Fruit fly (Drosophila melanogaster) whole organism, prepupa: ENCODE data around the gene Rlb1.
A peak's percentile ranks its signal among the peaks of the same experiment; 100 is the strongest.

Source experiments
- Blimp-1 ChIP-seq: fragments of 200-800 bp; sonication (Bioruptor generic); optimal IDR thresholded peaks from 3 replicates; lab custom pipeline; 2017; ENCODE audit warnings: missing biosample characterization, missing genetic modification characterization, mild to moderate bottlenecking, moderate library complexity, missing genetic modification reagents
- CG10669 ChIP-seq: fragments of 200-800 bp; sonication (Bioruptor generic); optimal IDR thresholded peaks from 3 replicates; lab custom pipeline; 2018; ENCODE audit warnings: missing biosample characterization, mild to moderate bottlenecking, missing genetic modification characterization, moderate library complexity
- CG11762 ChIP-seq: fragments of 200-800 bp; sonication (Bioruptor generic); optimal IDR thresholded peaks from 3 replicates; lab custom pipeline; 2016; ENCODE audit warnings: missing biosample characterization, missing genetic modification characterization; ENCODE audit not compliant: insufficient read depth
- CG15336 ChIP-seq: fragments of 200-800 bp; sonication (Bioruptor generic); IDR thresholded peaks from 2 replicates; pipeline ENCODE4 v1.3.6; 2022; ENCODE audit warnings: missing biosample characterization, missing genetic modification characterization
- CG1621 ChIP-seq: fragments of 200-800 bp; sonication (Bioruptor generic); optimal IDR thresholded peaks from 3 replicates; lab custom pipeline; 2018; ENCODE audit warnings: missing biosample characterization, mild to moderate bottlenecking, missing genetic modification characterization
- CG3032 ChIP-seq: fragments of 200-800 bp; optimal IDR thresholded peaks from 2 replicates; lab custom pipeline; 2019; ENCODE audit warnings: missing biosample characterization, mild to moderate bottlenecking, missing genetic modification characterization, moderate library complexity
- CG31627 ChIP-seq: fragments of 200-800 bp; sonication (Bioruptor generic); optimal IDR thresholded peaks from 3 replicates; lab custom pipeline; 2016; ENCODE audit warnings: missing biosample characterization, missing genetic modification characterization
- CG3919 ChIP-seq: fragments of 200-800 bp; sonication (Bioruptor generic); optimal IDR thresholded peaks from 3 replicates; lab custom pipeline; 2016; ENCODE audit warnings: missing biosample characterization, missing genetic modification characterization
- CG6163 ChIP-seq: fragments of 200-800 bp; sonication (Bioruptor generic); IDR thresholded peaks from 3 replicates; pipeline ENCODE4 v1.3.6; 2022; ENCODE audit warnings: missing biosample characterization, missing genetic modification characterization
- CG6792 ChIP-seq: fragments of 200-800 bp; sonication (Bioruptor generic); optimal IDR thresholded peaks from 3 replicates; lab custom pipeline; 2016; ENCODE audit warnings: missing biosample characterization, missing genetic modification characterization
- CG8119 ChIP-seq: fragments of 200-800 bp; sonication (Bioruptor generic); IDR thresholded peaks from 3 replicates; pipeline ENCODE4 v1.3.6; 2022; ENCODE audit warnings: missing biosample characterization, missing genetic modification characterization
- CG8632 ChIP-seq: fragments of 200-800 bp; sonication (Bioruptor generic); optimal IDR thresholded peaks from 3 replicates; lab custom pipeline; 2016; ENCODE audit warnings: missing biosample characterization, missing genetic modification characterization
- Eip78C ChIP-seq: fragments of 200-800 bp; sonication (Bioruptor generic); peaks from one replicate; lab custom pipeline; 2016; ENCODE audit warnings: missing biosample characterization, missing genetic modification characterization
- Eip93F ChIP-seq: fragments of 200-800 bp; sonication (Bioruptor generic); optimal IDR thresholded peaks from 2 replicates; lab custom pipeline; 2016; ENCODE audit warnings: missing biosample characterization, mild to moderate bottlenecking, missing genetic modification characterization
- Gug ChIP-seq: fragments of 200-800 bp; sonication (Bioruptor generic); IDR thresholded peaks from 2 replicates; pipeline ENCODE4 v1.3.6; 2022; ENCODE audit warnings: missing biosample characterization, missing genetic modification characterization
- Hr38 ChIP-seq: sonication (Bioruptor generic); optimal IDR thresholded peaks from 2 replicates; lab custom pipeline; 2016; ENCODE audit warnings: missing biosample characterization, missing genetic modification characterization
- Hr39 ChIP-seq: fragments of 200-800 bp; sonication (Bioruptor generic); optimal IDR thresholded peaks from 2 replicates; lab custom pipeline; 2016; ENCODE audit warnings: missing biosample characterization, missing genetic modification characterization
- Hr4 ChIP-seq: fragments of 200-800 bp; sonication (Bioruptor generic); optimal IDR thresholded peaks from 3 replicates; lab custom pipeline; 2016; ENCODE audit warnings: missing biosample characterization, missing genetic modification characterization
- Lpt ChIP-seq: fragments of 200-800 bp; sonication (Bioruptor generic); optimal IDR thresholded peaks from 3 replicates; lab custom pipeline; 2016; ENCODE audit warnings: missing biosample characterization, missing genetic modification characterization
- Smox ChIP-seq: fragments of 200-800 bp; sonication (Bioruptor generic); optimal IDR thresholded peaks from 3 replicates; lab custom pipeline; 2016; ENCODE audit warnings: missing biosample characterization, missing genetic modification characterization
- Sox14 ChIP-seq: fragments of 200-800 bp; sonication (Bioruptor generic); optimal IDR thresholded peaks from 3 replicates; lab custom pipeline; 2016; ENCODE audit warnings: missing biosample characterization, missing genetic modification characterization
- achi ChIP-seq: fragments of 200-800 bp; sonication (Bioruptor generic); optimal IDR thresholded peaks from 3 replicates; lab custom pipeline; 2016; ENCODE audit warnings: missing biosample characterization, missing genetic modification characterization
- cyc ChIP-seq: fragments of 200-800 bp; sonication (Bioruptor generic); optimal IDR thresholded peaks from 3 replicates; lab custom pipeline; 2016; ENCODE audit warnings: missing biosample characterization, missing genetic modification characterization
- dsx ChIP-seq: fragments of 200-800 bp; optimal IDR thresholded peaks from 3 replicates; lab custom pipeline; 2019; ENCODE audit warnings: missing biosample characterization, mild to moderate bottlenecking, missing genetic modification characterization, moderate library complexity; ENCODE audit not compliant: poor library complexity, severe bottlenecking
- eg ChIP-seq: fragments of 200-800 bp; sonication (Bioruptor generic); IDR thresholded peaks from 3 replicates; pipeline ENCODE4 v1.3.6; 2022; ENCODE audit warnings: missing biosample characterization, missing genetic modification characterization
- esn ChIP-seq: fragments of 200-800 bp; sonication (Bioruptor generic); optimal IDR thresholded peaks from 2 replicates; lab custom pipeline; 2016; ENCODE audit warnings: missing biosample characterization, mild to moderate bottlenecking, missing genetic modification characterization, moderate library complexity
- fd59A ChIP-seq: fragments of 200-800 bp; sonication (Bioruptor generic); optimal IDR thresholded peaks from 2 replicates; lab custom pipeline; 2017; ENCODE audit warnings: missing biosample characterization, mild to moderate bottlenecking, missing genetic modification characterization, missing genetic modification reagents
- fd85E ChIP-seq: fragments of 200-800 bp; sonication (Bioruptor generic); optimal IDR thresholded peaks from 3 replicates; lab custom pipeline; 2016; ENCODE audit warnings: missing biosample characterization, missing genetic modification characterization
- fkh ChIP-seq: fragments of 200-800 bp; sonication (Bioruptor generic); optimal IDR thresholded peaks from 3 replicates; lab custom pipeline; 2017; ENCODE audit warnings: missing biosample characterization, mild to moderate bottlenecking, missing genetic modification characterization, moderate library complexity
- lz ChIP-seq: fragments of 200-800 bp; sonication (Bioruptor generic); optimal IDR thresholded peaks from 3 replicates; lab custom pipeline; 2016; ENCODE audit warnings: missing biosample characterization, missing genetic modification characterization
- spab ChIP-seq: fragments of 200-800 bp; sonication (Bioruptor generic); optimal IDR thresholded peaks from 2 replicates; lab custom pipeline; 2017; ENCODE audit warnings: missing biosample characterization, mild to moderate bottlenecking, missing genetic modification characterization, missing genetic modification reagents
- ss ChIP-seq, 2 experiments: fragments of 200-800 bp; sonication (Bioruptor generic); optimal IDR thresholded peaks; 2 replicates in 1 of 2; 3 replicates in 1 of 2; lab custom pipeline; 2017 to 2018; ENCODE audit warnings: mild to moderate bottlenecking in 2 of 2, missing biosample characterization in 2 of 2, missing genetic modification characterization in 2 of 2, moderate library complexity in 1 of 2
- svp ChIP-seq: fragments of 200-800 bp; sonication (Bioruptor generic); peaks from one replicate; lab custom pipeline; 2016; ENCODE audit warnings: missing biosample characterization, missing genetic modification characterization
- topi ChIP-seq: fragments of 200-800 bp; sonication (Bioruptor generic); optimal IDR thresholded peaks from 3 replicates; lab custom pipeline; 2016; ENCODE audit warnings: missing biosample characterization, missing genetic modification characterization

Rlb1 gene

dm6 chr3R:9503329-9504088 lies 9.6 kb upstream of the Rlb1 start:
- TF ChIP-seq CG6163 (GFP tag; lab: Robert Waterston, UW) (peak; percentile 17; the same call in 1 of the 3 replicates), CG15336 (GFP tag; lab: Robert Waterston, UW) (no peak), Eip93F (GFP tag; lab: Kevin White, UChicago) (no peak), dsx (GFP tag; lab: Kevin White, UChicago) (peak; percentile 30), eg (no peak), CG3919 (GFP tag; lab: Kevin White, UChicago) (no peak), Hr4 (GFP tag; lab: Kevin White, UChicago) (no peak), CG10669 (GFP tag; lab: Kevin White, UChicago) (no peak), Smox (GFP tag; lab: Kevin White, UChicago) (no peak), achi (GFP tag; lab: Kevin White, UChicago) (no peak), CG8119 (GFP tag; lab: Robert Waterston, UW) (0 out of 3 replicates have a peak, but pooled peaks have one; percentile 16), topi (GFP tag; lab: Kevin White, UChicago) (no peak), svp (GFP tag; lab: Kevin White, UChicago) (no peak), fd59A (no peak), Blimp-1 (GFP tag; lab: Kevin White, UChicago) (no peak), ss (GFP tag; optimal IDR thresholded peaks at IDR 0.05; lab: Kevin White, UChicago) (peak in 1 of 2 experiments; percentile 8), lz (GFP tag; lab: Kevin White, UChicago) (no peak), CG6792 (GFP tag; lab: Kevin White, UChicago) (no peak), CG3032 (tag; lab: Kevin White, UChicago) (no peak), fd85E (no peak), Eip78C (GFP tag; lab: Kevin White, UChicago) (peak; percentile 61)

- peak; percentile 27 for TF ChIP-seq esn (GFP tag; lab: Kevin White, UChicago)
- TF ChIP-seq fkh (GFP tag; lab: Kevin White, UChicago): peak; percentile 76
- peak; percentile 21 for TF ChIP-seq topi (GFP tag; lab: Kevin White, UChicago)
- peak; percentile 35 for TF ChIP-seq CG1621 (tag; lab: Kevin White, UChicago)
- peak; percentile 10 for TF ChIP-seq Eip78C (GFP tag; lab: Kevin White, UChicago)
- TF ChIP-seq CG3919 (GFP tag; lab: Kevin White, UChicago): no peak
- no peak for TF ChIP-seq fd85E
- peak; percentile 14 for TF ChIP-seq lz (GFP tag; lab: Kevin White, UChicago)
- peak; percentile 39 for TF ChIP-seq Sox14 (GFP tag; lab: Kevin White, UChicago)
- TF ChIP-seq CG31627 (GFP tag; lab: Kevin White, UChicago): no peak
- peak; percentile 11 for TF ChIP-seq dsx (GFP tag; lab: Kevin White, UChicago)
Measured at dm6 chr3R:9504355-9504754, 8.8 kb upstream of the Rlb1 start, which contains the start of gene CG8149. Gene CG8149 (plus strand): TSS chr3R:9504656.

- TF ChIP-seq lz (GFP tag; lab: Kevin White, UChicago) (no peak), CG11762 (GFP tag; lab: Kevin White, UChicago) (no peak), cyc (GFP tag; lab: Kevin White, UChicago) (no peak), Sox14 (GFP tag; lab: Kevin White, UChicago) (peak; percentile 21), fd59A (no peak), Eip78C (GFP tag; lab: Kevin White, UChicago) (peak; percentile 25), Hr38 (GFP tag; lab: Kevin White, UChicago) (no peak), CG3032 (tag; lab: Kevin White, UChicago) (no peak), CG8632 (GFP tag; lab: Kevin White, UChicago) (no peak), CG1621 (tag; lab: Kevin White, UChicago) (peak; percentile 93), dsx (GFP tag; lab: Kevin White, UChicago) (peak; percentile 15), fd85E (no peak), esn (GFP tag; lab: Kevin White, UChicago) (peak; percentile 2), Lpt (no peak), CG15336 (GFP tag; lab: Robert Waterston, UW) (no peak), Gug (GFP tag; lab: Robert Waterston, UW) (no peak), Hr39 (no peak), spab (GFP tag; lab: Kevin White, UChicago) (no peak)
Measured at dm6 chr3R:9510070-9510518, 3.0 kb upstream of the Rlb1 start, which contains the start of gene rump. Gene rump (minus strand): TSS chr3R:9510324.
